Fruit fly (Drosophila melanogaster): ENCODE data around the gene Trxr1.
A peak's percentile ranks its signal among the peaks of the same experiment; 100 is the strongest.

The Trxr1 gene

DNA sequence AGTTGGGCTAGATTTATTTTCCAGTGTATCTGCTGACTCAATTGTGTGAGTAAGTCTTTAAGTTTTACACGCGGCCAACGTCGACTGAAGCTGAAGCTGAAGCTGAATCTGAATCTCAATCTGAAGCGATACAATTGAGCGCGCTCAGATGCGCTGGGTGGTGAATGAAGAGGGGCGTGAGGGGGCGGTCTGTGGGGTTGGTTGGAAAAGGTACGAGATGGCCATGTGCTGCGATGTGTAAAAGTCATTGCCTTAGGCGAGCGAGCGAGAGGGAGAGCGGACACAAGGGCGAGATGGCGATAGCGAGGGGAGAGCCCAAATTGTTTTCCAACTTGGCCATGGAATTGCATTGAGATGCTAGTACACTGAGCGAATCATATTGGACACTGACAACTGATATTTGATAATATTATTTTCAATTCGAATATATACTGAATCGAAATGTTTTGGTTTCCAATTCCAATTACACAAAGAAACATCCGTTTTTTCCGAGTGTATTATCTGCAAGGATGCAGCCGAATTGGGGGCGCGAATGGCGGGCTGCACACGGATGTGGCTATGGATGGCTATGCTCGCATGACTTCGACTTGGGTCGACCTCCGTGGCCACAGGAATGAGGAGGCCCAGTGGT, 45.6 kb upstream of the Trxr1 start (continued):
- TF ChIP-seq fkh (GFP tag; optimal IDR thresholded peaks at IDR 0.05) = no peak
- peak; percentile 82 for TF ChIP-seq CG8119 (GFP tag; IDR thresholded peaks at IDR 0.05)
- peak; percentile 66 for TF ChIP-seq OdsH (GFP tag; optimal IDR thresholded peaks at IDR 0.05)
- peak; percentile 62 for TF ChIP-seq esn (GFP tag; optimal IDR thresholded peaks at IDR 0.05)
- TF ChIP-seq fd59A (GFP tag; optimal IDR thresholded peaks at IDR 0.05) = peak; percentile 31
- peak; percentile 44 for TF ChIP-seq CG8319 (GFP tag; optimal IDR thresholded peaks at IDR 0.05)
- TF ChIP-seq Blimp-1 (GFP tag; optimal IDR thresholded peaks at IDR 0.05) = peak; percentile 26
- peak; percentile 62 for TF ChIP-seq CG34406 (GFP tag; optimal IDR thresholded peaks at IDR 0.05)
- TF ChIP-seq CG8632 (GFP tag; optimal IDR thresholded peaks at IDR 0.05) = peak; percentile 53
- peak; percentile 26 to 39 for TF ChIP-seq salr (GFP tag; optimal IDR thresholded peaks at IDR 0.05)
- TF ChIP-seq CG32006 (GFP tag; optimal IDR thresholded peaks at IDR 0.05) = peak; percentile 69
- TF ChIP-seq CG31627 (GFP tag; optimal IDR thresholded peaks at IDR 0.05) = peak; percentile 66
- TF ChIP-seq Hr39 (GFP tag; optimal IDR thresholded peaks at IDR 0.05) = peak; percentile 76
- TF ChIP-seq acj6 (GFP tag; optimal IDR thresholded peaks at IDR 0.05) = peak; percentile 70
- TF ChIP-seq CG15336 (GFP tag; IDR thresholded peaks at IDR 0.05) = peak; percentile 82
- TF ChIP-seq achi (GFP tag; optimal IDR thresholded peaks at IDR 0.05) = peak; percentile 70
- peak; percentile 29 for TF ChIP-seq CG6808 (GFP tag; optimal IDR thresholded peaks at IDR 0.05)
- TF ChIP-seq Ets21C (GFP tag; optimal IDR thresholded peaks at IDR 0.05) = peak; percentile 62
- TF ChIP-seq pdm3 (GFP tag; optimal IDR thresholded peaks at IDR 0.05) = peak; percentile 70
- peak; percentile 31 for TF ChIP-seq dac (GFP tag; optimal IDR thresholded peaks at IDR 0.05)
- TF ChIP-seq lz (GFP tag; optimal IDR thresholded peaks at IDR 0.05) = peak; percentile 70
- peak; percentile 59 for TF ChIP-seq Hr4 (GFP tag; optimal IDR thresholded peaks at IDR 0.05)
- peak; percentile 36 to 39 for TF ChIP-seq ss (GFP tag; optimal IDR thresholded peaks at IDR 0.05)

DNA sequence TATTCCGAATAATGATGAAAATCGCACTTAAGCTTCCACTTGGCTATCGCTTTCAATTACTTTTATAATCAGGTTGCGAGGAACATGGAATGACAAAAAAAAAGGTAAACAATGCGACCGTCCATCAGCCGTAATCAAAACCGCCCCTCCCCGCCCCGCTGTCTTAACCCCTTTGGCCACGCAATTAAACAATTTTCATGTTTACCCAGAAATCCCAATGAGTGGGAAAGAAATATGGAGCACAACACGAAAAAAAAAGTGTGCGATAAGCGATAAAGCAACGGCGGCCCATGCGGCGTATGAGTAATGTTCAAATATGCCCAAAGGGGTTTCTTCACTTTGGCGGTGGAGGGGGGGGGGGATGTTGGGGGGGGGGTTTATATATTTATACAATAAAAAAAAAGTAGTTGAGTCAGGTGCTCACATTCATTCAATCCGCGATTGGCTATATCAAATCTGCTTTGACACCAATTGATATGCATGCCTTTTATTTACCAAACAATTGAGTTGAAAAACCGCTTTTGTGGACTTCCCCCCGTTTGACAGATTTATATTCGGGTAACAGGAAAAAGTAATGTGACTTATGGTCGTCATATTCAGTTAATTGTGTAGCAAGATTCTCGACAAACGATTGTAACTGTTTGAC, 43.3 kb upstream of the Trxr1 start:
- peak; percentile 56 for TF ChIP-seq vri (GFP tag; optimal IDR thresholded peaks at IDR 0.05)
- TF ChIP-seq cyc (GFP tag; optimal IDR thresholded peaks at IDR 0.05) = no peak
- peak; percentile 96 for TF ChIP-seq fkh (GFP tag; optimal IDR thresholded peaks at IDR 0.05)
- no peak for TF ChIP-seq Gug (GFP tag; IDR thresholded peaks at IDR 0.05)
- no peak for TF ChIP-seq Met (GFP tag; optimal IDR thresholded peaks at IDR 0.05)
- TF ChIP-seq CG6163 (GFP tag; IDR thresholded peaks at IDR 0.05) = 0 out of 3 replicates have a peak, but pooled peaks have one; percentile 28
- 0 out of 3 replicates have a peak, but pooled peaks have one; percentile 22 for TF ChIP-seq eg (GFP tag; IDR thresholded peaks at IDR 0.05)

- TF ChIP-seq Hr4 (GFP tag; optimal IDR thresholded peaks at IDR 0.05) (peak; percentile 32), Sox14 (GFP tag; optimal IDR thresholded peaks at IDR 0.05) (peak; percentile 10), CG11762 (GFP tag; optimal IDR thresholded peaks at IDR 0.05; ENCODE audit: insufficient read depth) (no peak), CG16779 (tag; optimal IDR thresholded peaks at IDR 0.05) (no peak), CG6163 (GFP tag; IDR thresholded peaks at IDR 0.05) (0 out of 3 replicates have a peak, but pooled peaks have one; percentile 26), CG11902 (GFP tag; optimal IDR thresholded peaks at IDR 0.05) (no peak), CG9139 (GFP tag; optimal IDR thresholded peaks at IDR 0.05) (peak; percentile 5), CG6792 (GFP tag; optimal IDR thresholded peaks at IDR 0.05) (peak; percentile 34), CG3919 (GFP tag; optimal IDR thresholded peaks at IDR 0.05) (peak; percentile 35), Lpt (GFP tag; optimal IDR thresholded peaks at IDR 0.05) (no peak), Hr38 (GFP tag; optimal IDR thresholded peaks at IDR 0.05) (no peak), CG11294 (GFP tag; IDR thresholded peaks at IDR 0.05) (peak; percentile 47; the same call in 1 of the 2 replicates), vri (GFP tag; optimal IDR thresholded peaks at IDR 0.05) (no peak), Sox15 (GFP tag; optimal IDR thresholded peaks at IDR 0.05) (no peak), achi (GFP tag; optimal IDR thresholded peaks at IDR 0.05) (peak; percentile 18), eg (GFP tag; IDR thresholded peaks at IDR 0.05) (peak; percentile 35; the same call in 1 of the 3 replicates), CG10669 (GFP tag; optimal IDR thresholded peaks at IDR 0.05) (peak; percentile 37), CG4318 (GFP tag; optimal IDR thresholded peaks at IDR 0.05) (no peak), cyc (GFP tag; optimal IDR thresholded peaks at IDR 0.05) (no peak), CG8119 (GFP tag; IDR thresholded peaks at IDR 0.05) (peak; percentile 46; the same call in 2 of the 3 replicates), Gug (GFP tag; IDR thresholded peaks at IDR 0.05) (peak; percentile 39; the same call in 1 of the 2 replicates), Hr39 (GFP tag; optimal IDR thresholded peaks at IDR 0.05) (peak; percentile 11), Ets96B (tag; optimal IDR thresholded peaks at IDR 0.05) (peak; percentile 19), pdm3 (GFP tag; optimal IDR thresholded peaks at IDR 0.05) (peak; percentile 44), esn (GFP tag; optimal IDR thresholded peaks at IDR 0.05) (peak; percentile 24), net (GFP tag; optimal IDR thresholded peaks at IDR 0.05) (peak; percentile 1), ss (GFP tag; optimal IDR thresholded peaks at IDR 0.05) (peak in 1 of 2 experiments; percentile 12)
These were observed 39.5 kb upstream of the Trxr1 start for dm6 chrX:8202724-8203362.
